Fruit fly (Drosophila melanogaster): ENCODE results near the gene Alg13.

Gene Alg13

DNA sequence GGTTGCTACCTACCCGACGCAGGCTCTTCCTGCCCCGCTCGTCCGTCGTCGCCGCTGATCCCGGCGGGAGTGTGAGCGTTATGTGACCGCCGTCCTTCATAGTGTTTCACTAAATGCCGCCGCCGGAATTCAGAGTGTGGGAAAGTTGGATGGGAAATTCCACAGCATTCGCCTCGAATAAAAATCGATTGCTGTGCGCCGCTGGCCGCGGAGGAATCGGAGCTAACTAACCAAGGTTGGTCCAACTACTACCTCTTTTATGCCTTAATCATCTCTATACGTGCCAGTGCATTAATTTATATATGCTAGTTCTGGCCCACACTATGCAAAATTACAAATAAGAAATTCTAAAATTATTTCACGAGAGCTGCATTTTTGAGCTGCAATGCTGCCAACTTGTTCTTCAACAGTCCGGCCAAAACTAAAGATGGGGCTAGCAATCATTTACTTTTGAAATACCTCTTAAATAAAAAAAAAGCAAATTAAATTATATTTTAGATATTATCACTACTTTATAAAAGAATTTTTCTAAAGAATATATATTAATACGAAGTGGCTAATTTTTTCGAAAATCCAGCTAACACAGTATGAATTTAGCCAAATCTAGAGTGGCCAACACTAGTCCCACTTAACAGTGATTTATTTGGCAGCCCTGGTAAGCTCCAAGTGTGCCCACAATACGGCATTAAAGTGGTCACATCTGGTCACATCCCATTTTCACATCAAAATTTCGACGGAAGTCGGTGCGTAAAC is 25.8 kb downstream of the Alg13 start, which contains the start of the genes alpha-Man-Ib and Pdhb (continued):
- TF ChIP-seq klu (GFP tag; IDR thresholded peaks at IDR 0.05) (peak; percentile 76), Spps (tag; optimal IDR thresholded peaks at IDR 0.05) (peak; percentile 42), Sry-δ (GFP tag; optimal IDR thresholded peaks at IDR 0.05) (peak; percentile 64), shn (GFP tag; optimal IDR thresholded peaks at IDR 0.05) (peak; percentile 29), CG11085 (GFP tag; IDR thresholded peaks at IDR 0.05) (peak; percentile 81), trh (GFP tag; optimal IDR thresholded peaks at IDR 0.05) (peak; percentile 52), cad (GFP tag; optimal IDR thresholded peaks at IDR 0.05) (no peak), CG11247 (GFP tag; IDR thresholded peaks at IDR 0.05) (peak; percentile 76), br (optimal IDR thresholded peaks at IDR 0.05) (no peak), CG10959 (GFP tag; IDR thresholded peaks at IDR 0.05) (peak; percentile 33; the same call in 1 of the 2 replicates), Sox100B (GFP tag; optimal IDR thresholded peaks at IDR 0.05) (no peak), CG11723 (GFP tag; optimal IDR thresholded peaks at IDR 0.05) (peak; percentile 24), CG9609 (GFP tag; optimal IDR thresholded peaks at IDR 0.05) (no peak), CG1602 (GFP tag; optimal IDR thresholded peaks at IDR 0.05) (peak; percentile 81), pan (optimal IDR thresholded peaks at IDR 0.05) (no peak), pan (GFP tag; optimal IDR thresholded peaks at IDR 0.05 in 1 of 2, IDR thresholded peaks at IDR 0.05 in 1 of 2) (peak in 1 of 2 experiments; percentile 77), sqz (GFP tag; optimal IDR thresholded peaks at IDR 0.05) (no peak), NC2β (GFP tag; optimal IDR thresholded peaks at IDR 0.05) (peak; percentile 19), nmo (GFP tag; optimal IDR thresholded peaks at IDR 0.05) (peak; percentile 92), Optix (GFP tag; IDR thresholded peaks at IDR 0.05) (peak; percentile 56; the same call in 2 of the 3 replicates), dimm (GFP tag; IDR thresholded peaks at IDR 0.05) (no peak), cas (GFP tag; IDR thresholded peaks at IDR 0.05) (peak; percentile 76), Eip74EF (GFP tag; optimal IDR thresholded peaks at IDR 0.05) (no peak), CG33213 (GFP tag; optimal IDR thresholded peaks at IDR 0.05) (peak; percentile 2), Mrtf (GFP tag; IDR thresholded peaks at IDR 0.05) (peak; percentile 75; the same call in 2 of the 3 replicates), CG1233 (GFP tag; optimal IDR thresholded peaks at IDR 0.05) (peak; percentile 57), rib (GFP tag; IDR thresholded peaks at IDR 0.05) (peak; percentile 36; the same call in 1 of the 2 replicates), Taf1 (GFP tag; IDR thresholded peaks at IDR 0.05) (peak; percentile 58), CG17385 (GFP tag; optimal IDR thresholded peaks at IDR 0.05) (peak; percentile 64), CG30403 (GFP tag; optimal IDR thresholded peaks at IDR 0.05) (peak; percentile 89), slbo (GFP tag; IDR thresholded peaks at IDR 0.05) (peak; percentile 94), ssp (GFP tag; IDR thresholded peaks at IDR 0.05) (peak; percentile 84), vfl (GFP tag; optimal IDR thresholded peaks at IDR 0.05) (peak; percentile 26), CG31441 (GFP tag; IDR thresholded peaks at IDR 0.05) (no peak; the same call in 1 of the 2 replicates), CG13287 (GFP tag; IDR thresholded peaks at IDR 0.05; ENCODE audit: partially characterized antibody) (peak; percentile 56), CG2116 (GFP tag; optimal IDR thresholded peaks at IDR 0.05) (peak; percentile 93), Vsx1 (GFP tag; optimal IDR thresholded peaks at IDR 0.05) (no peak), emc (GFP tag; optimal IDR thresholded peaks at IDR 0.05) (no peak), Hr51 (GFP tag; optimal IDR thresholded peaks at IDR 0.05) (peak in 1 of 2 experiments; percentile 60), zfh2 (GFP tag; optimal IDR thresholded peaks at IDR 0.05) (peak; percentile 80), Dek (tag; optimal IDR thresholded peaks at IDR 0.05) (peak; percentile 88), CG7839 (tag; optimal IDR thresholded peaks at IDR 0.05) (no peak), nerfin-1 (tag; optimal IDR thresholded peaks at IDR 0.05) (peak; percentile 84), CG1024 (GFP tag; IDR thresholded peaks at IDR 0.05) (peak; percentile 48; the same call in 1 of the 2 replicates), CG7556 (GFP tag; optimal IDR thresholded peaks at IDR 0.05) (peak; percentile 73), CG7963 (GFP tag; IDR thresholded peaks at IDR 0.05; ENCODE audit: partially characterized antibody) (no peak), Max (GFP tag; optimal IDR thresholded peaks at IDR 0.05) (peak; percentile 57), CG13296 (GFP tag; optimal IDR thresholded peaks at IDR 0.05) (peak; percentile 50), CG11456 (GFP tag; IDR thresholded peaks at IDR 0.05) (peak; percentile 90), CG18599 (GFP tag; optimal IDR thresholded peaks at IDR 0.05) (peak; percentile 80)
